Worm (Caenorhabditis elegans) whole organism, L4 larva: ENCODE results near the gene cpi-1.
A peak's percentile ranks its signal among the peaks of the same experiment; 100 is the strongest.

Experiments used
- D1046.2 ChIP-seq: fragments of 200-800 bp; sonication (Bioruptor generic); IDR thresholded peaks from 2 replicates; pipeline ENCODE4 v1.3.6; 2022; ENCODE audit warnings: missing genetic modification characterization, missing compliant biosample characterization
- F10B5.3 ChIP-seq: sonication (generic microtip); optimal IDR thresholded peaks from 2 replicates; lab custom pipeline; 2016; ENCODE audit warnings: mild to moderate bottlenecking, missing genetic modification characterization, missing compliant biosample characterization
- F49E8.2 ChIP-seq: sonication (generic microtip); optimal IDR thresholded peaks from 2 replicates; lab custom pipeline; 2016; ENCODE audit warnings: missing compliant biosample characterization, mild to moderate bottlenecking, missing genetic modification characterization, borderline replicate concordance
- T20F7.1 ChIP-seq: fragments of 200-800 bp; sonication (Bioruptor generic); optimal IDR thresholded peaks from 2 replicates; lab custom pipeline; 2018; ENCODE audit warnings: mild to moderate bottlenecking, missing genetic modification characterization, missing compliant biosample characterization
- T26A8.4 ChIP-seq: fragments of 200-800 bp; sonication (Bioruptor generic); IDR thresholded peaks from 2 replicates; pipeline ENCODE4 v1.3.6; 2022; ENCODE audit warnings: missing genetic modification characterization, missing compliant biosample characterization
- Y48G9A.11 ChIP-seq: fragments of 200-800 bp; sonication (Bioruptor generic); IDR thresholded peaks from 2 replicates; pipeline ENCODE4 v1.3.6; 2022; ENCODE audit warnings: missing genetic modification reagents, missing genetic modification characterization, missing compliant biosample characterization
- Y5F2A.4 ChIP-seq: fragments of 200-800 bp; sonication (Bioruptor generic); optimal IDR thresholded peaks from 2 replicates; lab custom pipeline; 2018; ENCODE audit warnings: mild to moderate bottlenecking, missing genetic modification characterization, missing compliant biosample characterization
- aha-1 ChIP-seq: fragments of 150-350 bp; peaks from one replicate; lab custom pipeline; 2014; ENCODE audit warnings: missing biosample characterization, missing genetic modification characterization
- ama-1 ChIP-seq: fragments of 150-350 bp; optimal IDR thresholded peaks from 2 replicates; lab custom pipeline; 2014; ENCODE audit warnings: inconsistent platforms, mixed read lengths
- arid-1 ChIP-seq: fragments of 200-800 bp; sonication (Bioruptor generic); conservative IDR thresholded peaks from 2 replicates; pipeline ENCODE4 v1.3.6; 2022; ENCODE audit warnings: missing genetic modification reagents, missing genetic modification characterization, missing compliant biosample characterization
- ceh-20 ChIP-seq: fragments of 200-800 bp; sonication (Bioruptor generic); IDR thresholded peaks from 2 replicates; pipeline ENCODE4 v1.3.6; 2022; ENCODE audit warnings: missing genetic modification reagents, missing genetic modification characterization, missing compliant biosample characterization
- ceh-28 ChIP-seq: fragments of 150-350 bp; optimal IDR thresholded peaks from 2 replicates; lab custom pipeline; 2014; ENCODE audit warnings: missing biosample characterization, missing genetic modification reagents, missing genetic modification characterization
- ceh-44 ChIP-seq: fragments of 200-800 bp; sonication (Bioruptor generic); IDR thresholded peaks from 2 replicates; pipeline ENCODE4 v1.3.6; 2022; ENCODE audit warnings: missing genetic modification reagents, missing genetic modification characterization, missing compliant biosample characterization
- ces-1 ChIP-seq: fragments of 150-350 bp; sonication (generic microtip); optimal IDR thresholded peaks from 4 replicates; lab custom pipeline; 2014; ENCODE audit warnings: missing biosample characterization, missing genetic modification reagents, missing genetic modification characterization
- ctbp-1 ChIP-seq: fragments of 200-800 bp; sonication (Bioruptor generic); IDR thresholded peaks from 2 replicates; pipeline ENCODE4 v1.3.6; 2022; ENCODE audit warnings: missing genetic modification reagents, missing genetic modification characterization, missing compliant biosample characterization
- daf-12 ChIP-seq: fragments of 150-350 bp; optimal IDR thresholded peaks from 2 replicates; lab custom pipeline; 2014; ENCODE audit warnings: missing biosample characterization, missing genetic modification reagents, missing genetic modification characterization
- daf-16 ChIP-seq, 3 experiments: sonication (generic microtip); optimal IDR thresholded peaks; 2 replicates each; lab custom pipeline; 2016 to 2017; ENCODE audit warnings: missing genetic modification characterization in 3 of 3, missing genetic modification reagents in 3 of 3, mild to moderate bottlenecking in 2 of 3, missing compliant biosample characterization in 2 of 3, missing biosample characterization in 1 of 3, moderate library complexity in 1 of 3
- daf-8 ChIP-seq: fragments of 200-800 bp; sonication (Bioruptor generic); IDR thresholded peaks from 2 replicates; pipeline ENCODE4 v1.3.6; 2022; ENCODE audit warnings: missing genetic modification characterization, missing compliant biosample characterization
- dmd-6 ChIP-seq: fragments of 200-800 bp; sonication (Bioruptor generic); IDR thresholded peaks from 2 replicates; pipeline ENCODE4 v1.3.6; 2022; ENCODE audit warnings: missing genetic modification reagents, missing genetic modification characterization, missing compliant biosample characterization
- dpl-1 ChIP-seq: fragments of 150-350 bp; optimal IDR thresholded peaks from 2 replicates; lab custom pipeline; 2014; ENCODE audit warnings: missing biosample characterization, missing genetic modification reagents, missing genetic modification characterization
- fos-1 ChIP-seq: fragments of 150-350 bp; optimal IDR thresholded peaks from 2 replicates; lab custom pipeline; 2014; ENCODE audit warnings: missing biosample characterization, missing genetic modification characterization
- gei-8 ChIP-seq: fragments of 200-800 bp; sonication (Bioruptor generic); optimal IDR thresholded peaks from 2 replicates; lab custom pipeline; 2018; ENCODE audit warnings: mild to moderate bottlenecking, missing genetic modification characterization, missing compliant biosample characterization
- hmg-1.1 ChIP-seq: fragments of 200-800 bp; sonication (Bioruptor generic); IDR thresholded peaks from 2 replicates; pipeline ENCODE4 v1.3.6; 2022; ENCODE audit warnings: missing genetic modification reagents, missing genetic modification characterization, missing compliant biosample characterization
- lim-7 ChIP-seq: fragments of 200-800 bp; sonication (Bioruptor generic); IDR thresholded peaks from 2 replicates; pipeline ENCODE4 v1.3.6; 2022; ENCODE audit warnings: missing genetic modification characterization, missing compliant biosample characterization
- lin-1 ChIP-seq: fragments of 200-800 bp; sonication (Bioruptor generic); IDR thresholded peaks from 2 replicates; pipeline ENCODE4 v1.3.6; 2022; ENCODE audit warnings: missing genetic modification reagents, missing genetic modification characterization, missing compliant biosample characterization
- lin-13 ChIP-seq: fragments of 150-350 bp; optimal IDR thresholded peaks from 2 replicates; lab custom pipeline; 2014; ENCODE audit warnings: missing biosample characterization, missing genetic modification reagents, missing genetic modification characterization
- lin-29 ChIP-seq: fragments of 200-800 bp; sonication (Bioruptor generic); IDR thresholded peaks from 2 replicates; pipeline ENCODE4 v1.3.6; 2022; ENCODE audit warnings: missing genetic modification reagents, missing genetic modification characterization, missing compliant biosample characterization
- lin-39 ChIP-seq: fragments of 150-350 bp; optimal IDR thresholded peaks from 2 replicates; lab custom pipeline; 2014; ENCODE audit warnings: missing biosample characterization, missing genetic modification reagents, missing genetic modification characterization
- lir-3 ChIP-seq: sonication (generic microtip); optimal IDR thresholded peaks from 2 replicates; lab custom pipeline; 2016; ENCODE audit warnings: mild to moderate bottlenecking, missing genetic modification characterization, missing compliant biosample characterization
- lsy-2 ChIP-seq, 2 experiments: fragments of 150-350 bp in 1 of 2; sonication (generic microtip) in 1 of 2; optimal IDR thresholded peaks; 2 replicates each; lab custom pipeline; 2014 to 2017; ENCODE audit warnings: missing biosample characterization in 2 of 2, missing genetic modification characterization in 2 of 2
- madf-5 ChIP-seq, 2 experiments: fragments of 200-800 bp; sonication (Bioruptor generic); IDR thresholded peaks; 2 replicates each; pipeline ENCODE4 v1.3.6; 2022; ENCODE audit warnings: missing compliant biosample characterization in 2 of 2, missing genetic modification characterization in 2 of 2
- mdl-1 ChIP-seq, 2 experiments: fragments of 150-350 bp in 1 of 2; sonication (generic microtip) in 1 of 2; optimal IDR thresholded peaks; 2 replicates each; lab custom pipeline; 2014 to 2017; ENCODE audit warnings: missing biosample characterization in 2 of 2, missing genetic modification characterization in 2 of 2
- mdt-29 ChIP-seq: fragments of 200-800 bp; sonication (Bioruptor generic); IDR thresholded peaks from 2 replicates; pipeline ENCODE4 v1.3.6; 2022; ENCODE audit warnings: missing genetic modification reagents, missing genetic modification characterization, missing compliant biosample characterization
- mxl-3 ChIP-seq: fragments of 200-800 bp; sonication (Bioruptor generic); optimal IDR thresholded peaks from 2 replicates; lab custom pipeline; 2018; ENCODE audit warnings: mild to moderate bottlenecking, missing genetic modification characterization, missing compliant biosample characterization
- nhr-28 ChIP-seq: fragments of 150-350 bp; optimal IDR thresholded peaks from 2 replicates; lab custom pipeline; 2014; ENCODE audit warnings: missing biosample characterization, missing genetic modification characterization
- nhr-41 ChIP-seq: fragments of 200-800 bp; sonication (Bioruptor generic); IDR thresholded peaks from 2 replicates; pipeline ENCODE4 v1.3.6; 2022; ENCODE audit warnings: missing genetic modification reagents, missing genetic modification characterization, missing compliant biosample characterization
- nhr-77 ChIP-seq: fragments of 150-350 bp; optimal IDR thresholded peaks from 2 replicates; lab custom pipeline; 2014; ENCODE audit warnings: missing biosample characterization, missing genetic modification characterization
- pha-4 ChIP-seq, 2 experiments: fragments of 150-350 bp in 1 of 2; fragments of 200-800 bp in 1 of 2; sonication (Bioruptor generic) in 1 of 2; IDR thresholded peaks in 1 of 2; optimal IDR thresholded peaks in 1 of 2; 2 replicates each; pipeline versions ENCODE4 v1.3.6 to Lab custom; 2014 to 2022; ENCODE audit warnings: missing genetic modification characterization in 2 of 2, missing genetic modification reagents in 2 of 2, missing biosample characterization in 1 of 2, missing compliant biosample characterization in 1 of 2
- saeg-2 ChIP-seq: fragments of 200-800 bp; sonication (Bioruptor generic); IDR thresholded peaks from 2 replicates; pipeline ENCODE4 v1.3.6; 2022; ENCODE audit warnings: missing genetic modification reagents, missing genetic modification characterization, missing compliant biosample characterization
- sdz-12 ChIP-seq: fragments of 200-800 bp; sonication (Bioruptor generic); optimal IDR thresholded peaks from 2 replicates; lab custom pipeline; 2018; ENCODE audit warnings: mild to moderate bottlenecking, missing genetic modification characterization, missing compliant biosample characterization
- snpc-1.2 ChIP-seq: fragments of 200-800 bp; sonication (Bioruptor generic); IDR thresholded peaks from 2 replicates; pipeline ENCODE4 v1.3.6; 2022; ENCODE audit warnings: missing genetic modification reagents, missing genetic modification characterization, missing compliant biosample characterization
- snpc-4 ChIP-seq: fragments of 150-350 bp; optimal IDR thresholded peaks from 2 replicates; lab custom pipeline; 2014; ENCODE audit warnings: missing biosample characterization, missing genetic modification characterization
- spr-1 ChIP-seq: sonication (generic microtip); optimal IDR thresholded peaks from 2 replicates; lab custom pipeline; 2016; ENCODE audit warnings: mild to moderate bottlenecking, missing genetic modification characterization, missing compliant biosample characterization
- spr-3 ChIP-seq: fragments of 200-800 bp; sonication (Bioruptor generic); optimal IDR thresholded peaks from 2 replicates; lab custom pipeline; 2018; ENCODE audit warnings: mild to moderate bottlenecking, missing genetic modification characterization, missing compliant biosample characterization
- tag-97 ChIP-seq: fragments of 200-800 bp; sonication (Bioruptor generic); IDR thresholded peaks from 2 replicates; pipeline ENCODE4 v1.3.6; 2022; ENCODE audit warnings: missing genetic modification characterization, missing compliant biosample characterization
- unc-62 ChIP-seq, 3 experiments: fragments of 150-350 bp in 1 of 3; sonication (generic microtip); optimal IDR thresholded peaks in 2 of 3; peaks in 1 of 3; 1 replicate in 1 of 3; 2 replicates in 2 of 3; lab custom pipeline; 2014 to 2017; ENCODE audit warnings: missing biosample characterization in 3 of 3, missing genetic modification characterization in 3 of 3, missing genetic modification reagents in 3 of 3, missing genotype in 1 of 3
- vab-7 ChIP-seq: fragments of 200-800 bp; sonication (Bioruptor generic); IDR thresholded peaks from 2 replicates; pipeline ENCODE4 v1.3.6; 2022; ENCODE audit warnings: missing genetic modification reagents, missing genetic modification characterization, missing compliant biosample characterization
- zfp-3 ChIP-seq: fragments of 200-800 bp; sonication (Bioruptor generic); conservative IDR thresholded peaks from 2 replicates; pipeline ENCODE4 v1.3.6; 2022; ENCODE audit warnings: missing genetic modification reagents, missing genetic modification characterization, missing compliant biosample characterization
- zip-11 ChIP-seq: fragments of 200-800 bp; sonication (Bioruptor generic); IDR thresholded peaks from 2 replicates; pipeline ENCODE4 v1.3.6; 2022; ENCODE audit warnings: missing genetic modification characterization, missing compliant biosample characterization
- ztf-11 ChIP-seq: fragments of 150-350 bp; optimal IDR thresholded peaks from 2 replicates; lab custom pipeline; 2014; ENCODE audit warnings: missing biosample characterization, missing genetic modification characterization

The cpi-1 gene

DNA sequence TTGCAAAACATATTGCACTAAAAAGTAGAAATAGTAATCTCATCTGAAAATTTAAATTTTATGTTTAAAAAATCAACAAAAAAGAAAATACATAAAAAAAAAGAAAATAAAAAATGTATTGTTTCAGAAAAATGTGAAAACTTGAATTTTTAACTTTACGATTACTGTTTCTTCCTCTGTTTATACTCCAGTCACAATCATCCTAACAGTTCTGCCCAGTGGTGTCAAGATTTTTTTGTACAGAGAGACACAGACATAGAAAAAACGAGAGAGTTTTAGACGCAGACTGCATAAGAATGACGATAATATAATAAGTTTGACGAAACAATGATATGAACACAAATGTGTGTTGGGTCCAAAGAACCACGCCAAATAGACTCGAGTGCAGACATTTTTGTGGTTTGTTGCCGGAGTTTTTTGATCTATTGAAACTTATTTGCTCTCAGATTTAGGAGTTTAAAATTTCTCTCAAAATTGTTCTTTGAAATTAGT lies 9.9 kb downstream of the cpi-1 start, which contains the start of gene ugt-20:
ugt-20 (minus strand) TSS at position 51 of the 492 bp plus-strand sequence.
- TF ChIP-seq spr-1 (tag; lab: Kevin White, UChicago) (no peak), aha-1 (tag; lab: Kevin White, UChicago) (no peak), lin-13 (GFP tag; lab: Kevin White, UChicago) (no peak), daf-8 (no peak), daf-16 (GFP tag; optimal IDR thresholded peaks at IDR 0.05; lab: Kevin White, UChicago) (no peak), daf-16 (tag; optimal IDR thresholded peaks at IDR 0.05; lab: Kevin White, UChicago) (peak; percentile 97), zip-11 (GFP tag; lab: Robert Waterston, UW) (no peak), ces-1 (no peak), lin-1 (GFP tag; lab: Robert Waterston, UW) (no peak), lir-3 (tag; lab: Kevin White, UChicago) (no peak), ceh-44 (GFP tag; lab: Robert Waterston, UW) (no peak), T26A8.4 (GFP tag; lab: Robert Waterston, UW) (no peak), ceh-20 (no peak), unc-62 (GFP tag; optimal IDR thresholded peaks at IDR 0.05 in 1 of 2; lab: Kevin White, UChicago) (no peak), unc-62 (tag; optimal IDR thresholded peaks at IDR 0.05; lab: Kevin White, UChicago) (no peak), pha-4 (GFP tag; IDR thresholded peaks at IDR 0.05; lab: Robert Waterston, UW) (0 out of 2 replicates have a peak, but pooled peaks have one; percentile 43), pha-4 (tag; optimal IDR thresholded peaks at IDR 0.05; lab: Kevin White, UChicago) (peak; percentile 13), nhr-41 (GFP tag; lab: Robert Waterston, UW) (no peak), arid-1 (GFP tag; lab: Robert Waterston, UW) (no peak), hmg-1.1 (GFP tag; lab: Robert Waterston, UW) (no peak), zfp-3 (GFP tag; lab: Robert Waterston, UW) (no peak), Y5F2A.4 (no peak), daf-12 (tag; lab: Kevin White, UChicago) (no peak), lsy-2 (tag; optimal IDR thresholded peaks at IDR 0.05; lab: Kevin White, UChicago) (no peak), tag-97 (GFP tag; lab: Robert Waterston, UW) (no peak), saeg-2 (GFP tag; lab: Robert Waterston, UW) (no peak), madf-5 (GFP tag; IDR thresholded peaks at IDR 0.05; lab: Robert Waterston, UW) (no peak), ceh-28 (tag; lab: Kevin White, UChicago) (no peak), dmd-6 (GFP tag; lab: Robert Waterston, UW) (peak; percentile 98), T20F7.1 (GFP tag; lab: Kevin White, UChicago) (peak; percentile 49), F10B5.3 (tag; lab: Kevin White, UChicago) (no peak), D1046.2 (GFP tag; lab: Robert Waterston, UW) (no peak), mxl-3 (peak; percentile 60), ztf-11 (tag; lab: Kevin White, UChicago) (no peak), F49E8.2 (tag; lab: Kevin White, UChicago) (no peak), nhr-77 (tag; lab: Kevin White, UChicago) (peak; percentile 93), lin-29 (no peak), gei-8 (GFP tag; lab: Kevin White, UChicago) (no peak), ctbp-1 (no peak), Y48G9A.11 (GFP tag; lab: Robert Waterston, UW) (no peak), snpc-4 (tag; lab: Kevin White, UChicago) (no peak), snpc-1.2 (GFP tag; lab: Robert Waterston, UW) (no peak), fos-1 (no peak), vab-7 (GFP tag; lab: Robert Waterston, UW) (no peak), mdt-29 (GFP tag; lab: Robert Waterston, UW) (no peak), lim-7 (GFP tag; lab: Robert Waterston, UW) (no peak), mdl-1 (tag; optimal IDR thresholded peaks at IDR 0.05; lab: Kevin White, UChicago) (peak in 1 of 2 experiments; percentile 77), spr-3 (no peak), lin-39 (no peak), sdz-12 (GFP tag; lab: Kevin White, UChicago) (no peak), nhr-28 (tag; lab: Kevin White, UChicago) (peak; percentile 98), ama-1 (lab: Kevin White, UChicago) (no peak), dpl-1 (GFP tag; lab: Kevin White, UChicago) (no peak)
